Worm (Caenorhabditis elegans) whole organism, L1 larva: ENCODE data around the gene F26F4.12.

ENCODE experiments used
- C04F5.9 ChIP-seq: sonication (generic microtip); optimal IDR thresholded peaks from 2 replicates; lab custom pipeline; 2016; ENCODE audit warnings: missing genetic modification characterization, missing compliant biosample characterization
- C16A3.4 ChIP-seq: fragments of 150-350 bp; optimal IDR thresholded peaks from 2 replicates; lab custom pipeline; 2014; ENCODE audit warnings: missing biosample characterization, missing genetic modification characterization
- C34B4.2 ChIP-seq: sonication (generic microtip); optimal IDR thresholded peaks from 2 replicates; lab custom pipeline; 2017; ENCODE audit warnings: mild to moderate bottlenecking, missing genetic modification characterization, missing compliant biosample characterization
- blmp-1 ChIP-seq: fragments of 150-350 bp; optimal IDR thresholded peaks from 2 replicates; lab custom pipeline; 2014; ENCODE audit warnings: missing biosample characterization, missing genetic modification characterization
- ceh-63 ChIP-seq: fragments of 200-800 bp; sonication (Bioruptor generic); optimal IDR thresholded peaks from 2 replicates; lab custom pipeline; 2018; ENCODE audit warnings: mild to moderate bottlenecking, missing genetic modification characterization, missing compliant biosample characterization
- ceh-88 ChIP-seq: fragments of 200-800 bp; sonication (Bioruptor generic); IDR thresholded peaks from 2 replicates; pipeline ENCODE4 v1.3.6; 2022; ENCODE audit warnings: missing genetic modification characterization, missing compliant biosample characterization
- ces-1 ChIP-seq: fragments of 150-350 bp; optimal IDR thresholded peaks from 2 replicates; lab custom pipeline; 2014; ENCODE audit warnings: missing biosample characterization, missing genetic modification reagents, missing genetic modification characterization
- dpl-1 ChIP-seq, 3 experiments: fragments of 150-350 bp in 2 of 3; sonication (generic microtip) in 1 of 3; optimal IDR thresholded peaks; 2 replicates each; lab custom pipeline; 2014 to 2017; ENCODE audit warnings: missing biosample characterization in 3 of 3, missing genetic modification characterization in 3 of 3, missing genetic modification reagents in 3 of 3
- dsc-1 ChIP-seq: sonication (generic microtip); optimal IDR thresholded peaks from 2 replicates; lab custom pipeline; 2016; ENCODE audit warnings: mild to moderate bottlenecking, missing genetic modification characterization, missing compliant biosample characterization
- efl-1 ChIP-seq, 4 experiments: fragments of 150-350 bp; optimal IDR thresholded peaks in 3 of 4; peaks in 1 of 4; 1 replicate in 1 of 4; 2 replicates in 3 of 4; lab custom pipeline; 2014; ENCODE audit warnings: missing biosample characterization in 2 of 4, missing genetic modification characterization in 2 of 4, missing genetic modification reagents in 2 of 4
- efl-3 ChIP-seq: fragments of 200-800 bp; sonication (Bioruptor generic); optimal IDR thresholded peaks from 2 replicates; lab custom pipeline; 2018; ENCODE audit warnings: mild to moderate bottlenecking, missing genetic modification characterization, missing compliant biosample characterization
- egl-27 ChIP-seq, 2 experiments: fragments of 150-350 bp in 1 of 2; sonication (generic microtip); optimal IDR thresholded peaks; 3 replicates each; lab custom pipeline; 2017 to 2018; ENCODE audit warnings: missing biosample characterization in 2 of 2, missing genetic modification characterization in 2 of 2, missing genetic modification reagents in 2 of 2
- elt-2 ChIP-seq: sonication (generic microtip); optimal IDR thresholded peaks from 2 replicates; lab custom pipeline; 2016; ENCODE audit warnings: missing genetic modification characterization, mild to moderate bottlenecking, inconsistent platforms, missing compliant biosample characterization, missing genetic modification reagents
- elt-3 ChIP-seq, 6 experiments: fragments of 150-350 bp in 1 of 6; sonication (generic microtip); optimal IDR thresholded peaks; 2 replicates each; lab custom pipeline; 2017 to 2018; ENCODE audit warnings: missing biosample characterization in 6 of 6, missing genetic modification characterization in 6 of 6, inconsistent platforms in 1 of 6
- fkh-8 ChIP-seq: sonication (generic microtip); optimal IDR thresholded peaks from 2 replicates; lab custom pipeline; 2016; ENCODE audit warnings: mild to moderate bottlenecking, missing genetic modification characterization, missing compliant biosample characterization
- fos-1 ChIP-seq: fragments of 150-350 bp; optimal IDR thresholded peaks from 2 replicates; lab custom pipeline; 2014; ENCODE audit warnings: missing biosample characterization, missing genetic modification characterization
- grh-1 ChIP-seq: fragments of 200-800 bp; sonication (Bioruptor generic); IDR thresholded peaks from 2 replicates; pipeline ENCODE4 v1.3.6; 2022; ENCODE audit warnings: missing genetic modification reagents, missing genetic modification characterization, missing compliant biosample characterization
- hlh-17 ChIP-seq: fragments of 200-800 bp; sonication (Bioruptor generic); optimal IDR thresholded peaks from 2 replicates; lab custom pipeline; 2018; ENCODE audit warnings: missing genetic modification characterization, mild to moderate bottlenecking, missing compliant biosample characterization, moderate library complexity, borderline replicate concordance
- lin-15B ChIP-seq: fragments of 150-350 bp; sonication (generic microtip); optimal IDR thresholded peaks from 3 replicates; lab custom pipeline; 2014; ENCODE audit warnings: missing biosample characterization, missing genetic modification characterization
- lin-35 ChIP-seq, 2 experiments: fragments of 150-350 bp; optimal IDR thresholded peaks; 2 replicates each; lab custom pipeline; 2014; ENCODE audit warnings: missing biosample characterization in 2 of 2, missing genetic modification characterization in 2 of 2, missing genetic modification reagents in 2 of 2
- lsy-2 ChIP-seq, 2 experiments: fragments of 150-350 bp; optimal IDR thresholded peaks; 2 replicates each; lab custom pipeline; 2014; ENCODE audit warnings: missing biosample characterization in 2 of 2, missing genetic modification characterization in 2 of 2
- mab-9 ChIP-seq: fragments of 200-800 bp; sonication (Bioruptor generic); IDR thresholded peaks from 2 replicates; pipeline ENCODE4 v1.3.6; 2022; ENCODE audit warnings: missing genetic modification reagents, missing genetic modification characterization, missing compliant biosample characterization
- nhr-11 ChIP-seq: fragments of 150-350 bp; optimal IDR thresholded peaks from 2 replicates; lab custom pipeline; 2014; ENCODE audit warnings: missing biosample characterization, missing genetic modification characterization
- nhr-19 ChIP-seq: fragments of 200-800 bp; sonication (Bioruptor generic); conservative IDR thresholded peaks from 2 replicates; pipeline ENCODE4 v1.3.6; 2022; ENCODE audit warnings: missing genetic modification characterization, missing compliant biosample characterization
- nhr-20 ChIP-seq: sonication (generic microtip); optimal IDR thresholded peaks from 2 replicates; lab custom pipeline; 2016; ENCODE audit warnings: mild to moderate bottlenecking, missing genetic modification characterization, missing compliant biosample characterization
- nhr-237 ChIP-seq: fragments of 150-350 bp; optimal IDR thresholded peaks from 2 replicates; lab custom pipeline; 2014; ENCODE audit warnings: missing biosample characterization, missing genetic modification characterization
- nhr-47 ChIP-seq: sonication (generic microtip); optimal IDR thresholded peaks from 2 replicates; lab custom pipeline; 2016; ENCODE audit warnings: mild to moderate bottlenecking, missing genetic modification characterization, moderate library complexity, missing compliant biosample characterization
- nhr-71 ChIP-seq: sonication (generic microtip); optimal IDR thresholded peaks from 2 replicates; lab custom pipeline; 2016; ENCODE audit warnings: mild to moderate bottlenecking, missing genetic modification characterization, moderate library complexity, missing compliant biosample characterization
- nhr-90 ChIP-seq: sonication (generic microtip); optimal IDR thresholded peaks from 2 replicates; lab custom pipeline; 2016; ENCODE audit warnings: mild to moderate bottlenecking, missing genetic modification characterization, missing compliant biosample characterization; ENCODE audit not compliant: poor library complexity
- pqm-1 ChIP-seq: sonication (generic microtip); optimal IDR thresholded peaks from 3 replicates; lab custom pipeline; 2017; ENCODE audit warnings: missing biosample characterization, missing genetic modification characterization
- skn-1 ChIP-seq: fragments of 150-350 bp; optimal IDR thresholded peaks from 2 replicates; lab custom pipeline; 2014; ENCODE audit warnings: missing biosample characterization, missing genetic modification characterization
- snpc-4 ChIP-seq: fragments of 150-350 bp; optimal IDR thresholded peaks from 2 replicates; lab custom pipeline; 2014; ENCODE audit warnings: missing biosample characterization, missing genetic modification characterization
- snu-23 ChIP-seq: sonication (generic microtip); optimal IDR thresholded peaks from 2 replicates; lab custom pipeline; 2016; ENCODE audit warnings: missing genetic modification characterization, missing compliant biosample characterization
- sox-4 ChIP-seq: sonication (generic microtip); optimal IDR thresholded peaks from 2 replicates; lab custom pipeline; 2016; ENCODE audit warnings: missing genetic modification characterization, missing compliant biosample characterization
- sptf-1 ChIP-seq: fragments of 150-350 bp; optimal IDR thresholded peaks from 2 replicates; lab custom pipeline; 2014; ENCODE audit warnings: missing biosample characterization, missing genetic modification characterization
- swsn-7 ChIP-seq: sonication (generic microtip); optimal IDR thresholded peaks from 2 replicates; lab custom pipeline; 2016; ENCODE audit warnings: missing genetic modification characterization, missing compliant biosample characterization
- tbx-2 ChIP-seq: sonication (generic microtip); optimal IDR thresholded peaks from 2 replicates; lab custom pipeline; 2016; ENCODE audit warnings: missing genetic modification characterization, missing compliant biosample characterization
- tlp-1 ChIP-seq: fragments of 150-350 bp; optimal IDR thresholded peaks from 2 replicates; lab custom pipeline; 2014; ENCODE audit warnings: missing biosample characterization, missing genetic modification characterization
- unc-130 ChIP-seq: fragments of 150-350 bp; optimal IDR thresholded peaks from 2 replicates; lab custom pipeline; 2017; ENCODE audit warnings: missing biosample characterization, missing genetic modification characterization, inconsistent platforms
- unc-30 ChIP-seq: sonication (generic microtip); optimal IDR thresholded peaks from 2 replicates; lab custom pipeline; 2017; ENCODE audit warnings: missing biosample characterization, missing genetic modification characterization
- unc-86 ChIP-seq: sonication (generic microtip); optimal IDR thresholded peaks from 2 replicates; lab custom pipeline; 2016; ENCODE audit warnings: missing genetic modification characterization, missing compliant biosample characterization
- unc-98 ChIP-seq: fragments of 200-800 bp; sonication (Bioruptor generic); IDR thresholded peaks from 2 replicates; pipeline ENCODE4 v1.3.6; 2022; ENCODE audit warnings: missing genetic modification characterization, missing compliant biosample characterization
- xbp-1 ChIP-seq: sonication (generic microtip); optimal IDR thresholded peaks from 2 replicates; lab custom pipeline; 2016; ENCODE audit warnings: missing genetic modification characterization, missing compliant biosample characterization
- zag-1 ChIP-seq: fragments of 150-350 bp; optimal IDR thresholded peaks from 2 replicates; lab custom pipeline; 2014; ENCODE audit warnings: missing biosample characterization, missing genetic modification characterization
- ztf-11 ChIP-seq, 2 experiments: sonication (generic microtip); optimal IDR thresholded peaks; 2 replicates each; lab custom pipeline; 2016 to 2017; ENCODE audit warnings: missing genetic modification characterization in 2 of 2, missing biosample characterization in 1 of 2, missing compliant biosample characterization in 1 of 2

F26F4.12 gene

DNA sequence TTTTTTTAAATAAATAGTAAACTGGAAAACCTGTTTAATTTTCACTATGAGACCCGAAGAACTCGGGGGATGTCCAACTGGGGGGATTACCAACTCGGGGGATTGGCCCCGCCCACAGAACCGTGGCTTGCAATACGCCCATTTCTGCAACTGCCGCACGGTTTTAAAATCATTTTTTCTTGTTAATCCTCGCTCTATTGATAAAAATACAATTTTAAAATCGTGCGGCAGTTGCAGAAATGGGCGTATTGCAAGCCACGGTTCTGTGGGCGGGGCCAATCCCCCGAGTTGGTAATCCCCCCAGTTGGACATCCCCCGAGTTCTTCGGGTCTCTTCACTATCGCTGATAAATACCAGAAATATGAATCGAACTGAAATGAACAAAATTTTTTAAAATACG is 12.2 kb upstream of the F26F4.12 start, which contains the start of gene mmab-1:
Gene mmab-1, minus strand, starts transcription at position 95 of the 400 bp plus-strand sequence.
- TF ChIP-seq ceh-88 (GFP tag; lab: Robert Waterston, UW) (peak; percentile 8; the same call in 1 of the 2 replicates), nhr-71 (tag; lab: Kevin White, UChicago) (peak; percentile 59), nhr-20 (peak; percentile 18), grh-1 (GFP tag; lab: Robert Waterston, UW) (peak; percentile 51), nhr-47 (peak; percentile 57), snu-23 (GFP tag; lab: Kevin White, UChicago) (peak; percentile 36), dsc-1 (tag; lab: Kevin White, UChicago) (peak; percentile 15), nhr-90 (peak; percentile 60), lsy-2 (tag; optimal IDR thresholded peaks at IDR 0.05; lab: Kevin White, UChicago) (peak in 1 of 2 experiments; percentile 18), fkh-8 (tag; lab: Kevin White, UChicago) (peak; percentile 36), lin-35 (GFP tag; optimal IDR thresholded peaks at IDR 0.05; lab: Kevin White, UChicago) (peak in 1 of 2 experiments; percentile 8), efl-1 (optimal IDR thresholded peaks at IDR 0.05; lab: Kevin White, UChicago) (peak; percentile 15 to 30), efl-1 (GFP tag; optimal IDR thresholded peaks at IDR 0.05 in 1 of 2; lab: Kevin White, UChicago) (peak in 1 of 2 experiments; percentile 91), nhr-19 (GFP tag; lab: Robert Waterston, UW) (peak; percentile 66), swsn-7 (tag; lab: Kevin White, UChicago) (peak; percentile 19), tbx-2 (tag; lab: Kevin White, UChicago) (peak; percentile 4), dpl-1 (GFP tag; optimal IDR thresholded peaks at IDR 0.05; lab: Kevin White, UChicago) (peak in 1 of 3 experiments; percentile 11)

DNA sequence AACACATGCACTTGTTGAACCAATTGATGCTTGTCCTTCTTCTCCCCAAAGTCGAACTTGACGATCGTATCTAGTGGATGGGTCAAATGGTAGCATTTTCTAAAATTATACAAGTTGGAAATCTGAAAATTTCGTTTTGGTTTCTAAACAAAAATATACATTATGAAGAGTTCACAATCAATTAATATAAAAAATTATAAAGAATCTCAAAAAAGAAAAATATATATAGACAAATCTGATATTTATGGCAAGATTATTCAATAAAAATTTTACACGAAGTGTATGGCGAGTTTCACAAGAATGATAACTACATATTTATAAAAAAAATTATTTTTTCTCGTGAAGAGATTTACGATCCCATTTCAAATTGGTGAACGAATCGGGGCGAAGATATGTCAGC is 10.4 kb upstream of the F26F4.12 start, which contains the start of gene ula-1:
Gene ula-1, minus strand, starts transcription at position 101 of the 400 bp plus-strand sequence.
- TF ChIP-seq elt-2 = no peak
- TF ChIP-seq pqm-1 (tag; lab: Kevin White, UChicago) = no peak
- no peak for TF ChIP-seq efl-3 (GFP tag; lab: Kevin White, UChicago)
- TF ChIP-seq snpc-4 (tag; lab: Kevin White, UChicago) = no peak
- no peak for TF ChIP-seq zag-1 (tag; lab: Kevin White, UChicago)
- TF ChIP-seq nhr-19 (GFP tag; lab: Robert Waterston, UW) = no peak
- no peak for TF ChIP-seq nhr-11 (tag; lab: Kevin White, UChicago)
- TF ChIP-seq nhr-20 = no peak
- no peak for TF ChIP-seq skn-1 (tag; lab: Kevin White, UChicago)
- TF ChIP-seq dsc-1 (tag; lab: Kevin White, UChicago) = no peak
- no peak for TF ChIP-seq ces-1 (GFP tag; lab: Kevin White, UChicago)
- TF ChIP-seq tlp-1 (tag; lab: Kevin White, UChicago) = no peak
- TF ChIP-seq blmp-1 = no peak
- no peak for TF ChIP-seq sptf-1 (tag; lab: Kevin White, UChicago)
- TF ChIP-seq C34B4.2 = no peak
- no peak for TF ChIP-seq hlh-17 (GFP tag; lab: Kevin White, UChicago)
- TF ChIP-seq ceh-63 (GFP tag; lab: Kevin White, UChicago) = no peak
- no peak for TF ChIP-seq nhr-237 (tag; lab: Kevin White, UChicago)
- TF ChIP-seq C16A3.4 = no peak

DNA sequence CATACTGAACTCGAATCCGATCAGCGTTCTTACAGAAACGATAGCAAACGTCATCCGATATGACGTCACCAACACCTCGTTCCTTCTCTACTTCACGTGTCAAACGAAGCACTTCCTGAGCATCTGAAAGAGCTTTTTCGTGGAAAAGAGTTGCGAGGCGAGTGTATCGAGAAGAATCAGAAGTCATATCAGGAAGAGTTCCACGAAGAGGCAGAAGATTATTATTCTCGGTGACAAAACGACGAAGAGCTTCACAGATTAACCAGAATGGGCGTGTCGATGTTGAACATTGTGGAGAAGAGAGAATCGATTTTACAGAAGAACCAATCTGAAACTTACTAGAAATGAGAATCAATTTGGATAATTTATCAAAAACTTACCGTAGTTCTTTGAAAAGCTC is 9.1 kb upstream of the F26F4.12 start:
- no peak for TF ChIP-seq tbx-2 (tag; lab: Kevin White, UChicago)
- no peak for TF ChIP-seq elt-3 (tag; optimal IDR thresholded peaks at IDR 0.05; lab: Kevin White, UChicago)
- no peak for TF ChIP-seq xbp-1

DNA sequence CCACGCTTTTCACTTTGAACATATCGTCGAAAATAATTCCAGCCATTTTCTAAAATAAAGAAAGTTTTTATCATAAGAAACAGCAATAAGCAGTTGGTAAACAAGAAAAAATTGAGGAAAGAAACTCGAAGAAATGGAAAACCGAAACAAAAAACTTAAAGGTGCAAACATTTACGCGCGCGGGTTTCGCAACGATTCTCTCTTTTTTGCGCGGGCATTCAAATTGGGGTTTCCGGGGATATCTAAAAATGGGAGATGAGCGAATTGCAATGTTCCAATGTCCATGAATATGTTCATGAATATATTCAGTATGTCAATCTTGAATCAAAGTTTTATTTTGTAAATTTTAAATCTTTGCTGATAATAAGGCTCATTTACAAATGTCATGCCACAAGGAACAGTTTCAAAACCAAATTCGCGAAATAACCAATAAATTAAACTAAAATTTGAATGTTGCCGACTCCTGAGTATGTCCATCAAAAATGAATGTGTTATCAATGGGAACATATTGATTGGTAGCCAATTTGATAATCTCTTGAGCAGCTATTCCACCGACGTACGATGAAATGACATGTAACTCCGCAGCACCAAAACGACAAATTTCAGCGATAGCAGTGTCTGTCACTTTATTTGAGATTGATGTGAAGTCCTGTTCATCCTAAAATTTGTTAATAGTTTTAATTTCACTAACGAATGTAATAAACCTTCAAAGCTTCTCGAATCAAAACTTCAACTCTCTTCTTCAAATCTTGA is 8.3 kb upstream of the F26F4.12 start, which contains the start of gene rpb-8:
Gene rpb-8, minus strand, starts transcription at position 49 of the 753 bp plus-strand sequence.
- TF ChIP-seq unc-130 (tag; lab: Kevin White, UChicago) (peak; percentile 26), ceh-63 (GFP tag; lab: Kevin White, UChicago) (no peak), unc-86 (tag; lab: Kevin White, UChicago) (no peak), elt-2 (no peak), fkh-8 (tag; lab: Kevin White, UChicago) (peak; percentile 32), ztf-11 (tag; optimal IDR thresholded peaks at IDR 0.05; lab: Kevin White, UChicago) (no peak), unc-30 (tag; lab: Kevin White, UChicago) (no peak), sox-4 (tag; lab: Kevin White, UChicago) (no peak), dpl-1 (GFP tag; optimal IDR thresholded peaks at IDR 0.05; lab: Kevin White, UChicago) (peak; percentile 90 to 95 (median 90)), fos-1 (tag; lab: Kevin White, UChicago) (no peak), lin-15B (tag; lab: Kevin White, UChicago) (peak; percentile 46), unc-98 (GFP tag; lab: Robert Waterston, UW) (no peak), egl-27 (tag; optimal IDR thresholded peaks at IDR 0.05; lab: Kevin White, UChicago) (no peak), mab-9 (GFP tag; lab: Robert Waterston, UW) (no peak), xbp-1 (peak; percentile 29), ces-1 (GFP tag; lab: Kevin White, UChicago) (no peak), C04F5.9 (tag; lab: Kevin White, UChicago) (no peak), skn-1 (tag; lab: Kevin White, UChicago) (peak; percentile 53)
